Worm (Caenorhabditis elegans) whole organism, mixed stage, embryonic: ENCODE data around the gene F55G11.6.

Experiments used
- elt-3 ChIP-seq: fragments of 150-350 bp; optimal IDR thresholded peaks from 2 replicates; lab custom pipeline; 2014; ENCODE audit warnings: missing biosample characterization, missing genetic modification characterization
- nhr-76 ChIP-seq: sonication (generic microtip); optimal IDR thresholded peaks from 2 replicates; lab custom pipeline; 2017; ENCODE audit warnings: missing biosample characterization, missing genetic modification characterization
- zip-8 ChIP-seq: fragments of 150-350 bp; optimal IDR thresholded peaks from 2 replicates; lab custom pipeline; 2014; ENCODE audit warnings: missing biosample characterization, missing genetic modification characterization

DNA sequence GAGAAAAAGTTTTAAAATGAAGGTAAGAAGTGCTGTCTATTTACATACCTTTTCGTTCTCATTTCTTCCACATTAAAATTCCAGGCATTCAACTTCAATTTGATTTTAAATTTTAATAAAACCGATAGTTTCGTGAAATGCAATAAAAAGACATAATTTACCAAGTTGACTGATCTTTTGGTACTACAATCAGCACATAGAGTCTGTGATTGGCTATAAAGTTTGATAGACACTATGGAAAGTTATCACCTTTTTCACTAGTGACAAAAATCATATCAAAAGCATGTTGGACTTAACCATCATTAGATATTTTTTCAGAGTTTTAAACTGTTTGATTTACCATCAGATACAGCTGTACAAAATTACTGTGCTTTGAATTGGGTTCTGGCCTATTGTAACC lies 42.4 kb upstream of the F55G11.6 start, which contains the start of gene srz-15:
- TF ChIP-seq nhr-76 (tag; lab: Kevin White, UChicago) = no peak
- TF ChIP-seq elt-3 (tag; lab: Kevin White, UChicago) = no peak
- TF ChIP-seq zip-8 (tag; lab: Kevin White, UChicago) = no peak
